Worm (Caenorhabditis elegans) whole organism, mixed stage, embryonic: ENCODE measurements around the gene bgnt-1.1.

Source experiments
- M03D4.4 ChIP-seq: sonication (generic microtip); optimal IDR thresholded peaks from 2 replicates; lab custom pipeline; 2017; ENCODE audit warnings: mild to moderate bottlenecking, missing genetic modification characterization, missing compliant biosample characterization
- bed-3 ChIP-seq: fragments of 200-800 bp; sonication (Bioruptor generic); optimal IDR thresholded peaks from 3 replicates; lab custom pipeline; 2018; ENCODE audit warnings: mild to moderate bottlenecking, missing genetic modification characterization, moderate library complexity, missing compliant biosample characterization
- blmp-1 ChIP-seq: fragments of 150-350 bp; optimal IDR thresholded peaks from 2 replicates; lab custom pipeline; 2014; ENCODE audit warnings: missing biosample characterization, missing genetic modification characterization
- ceh-39 ChIP-seq: fragments of 150-350 bp; optimal IDR thresholded peaks from 2 replicates; lab custom pipeline; 2014; ENCODE audit warnings: missing biosample characterization, missing genetic modification characterization
- ceh-43 ChIP-seq: fragments of 200-800 bp; sonication (Bioruptor generic); optimal IDR thresholded peaks from 2 replicates; lab custom pipeline; 2018; ENCODE audit warnings: mild to moderate bottlenecking, missing genetic modification characterization, moderate library complexity, missing compliant biosample characterization
- cnd-1 ChIP-seq: fragments of 200-800 bp; sonication (Bioruptor generic); optimal IDR thresholded peaks from 2 replicates; lab custom pipeline; 2018; ENCODE audit warnings: mild to moderate bottlenecking, missing genetic modification characterization, missing compliant biosample characterization
- drap-1 ChIP-seq: fragments of 200-800 bp; sonication (Bioruptor generic); optimal IDR thresholded peaks from 3 replicates; lab custom pipeline; 2018; ENCODE audit warnings: mild to moderate bottlenecking, missing genetic modification characterization, missing compliant biosample characterization
- elt-1 ChIP-seq: sonication (generic microtip); optimal IDR thresholded peaks from 2 replicates; lab custom pipeline; 2017; ENCODE audit warnings: missing genetic modification characterization, mild to moderate bottlenecking, missing compliant biosample characterization, antibody characterized with exemption, moderate library complexity, borderline replicate concordance; ENCODE audit not compliant: insufficient read depth
- elt-3 ChIP-seq: fragments of 150-350 bp; optimal IDR thresholded peaks from 2 replicates; lab custom pipeline; 2014; ENCODE audit warnings: missing biosample characterization, missing genetic modification characterization
- flh-1 ChIP-seq: fragments of 200-800 bp; sonication (Bioruptor generic); optimal IDR thresholded peaks from 2 replicates; lab custom pipeline; 2018; ENCODE audit warnings: mild to moderate bottlenecking, missing genetic modification characterization, moderate library complexity, missing compliant biosample characterization
- ham-2 ChIP-seq: fragments of 200-800 bp; sonication (Bioruptor generic); optimal IDR thresholded peaks from 2 replicates; lab custom pipeline; 2018; ENCODE audit warnings: mild to moderate bottlenecking, missing genetic modification characterization, missing compliant biosample characterization
- hlh-1 ChIP-seq: fragments of 150-350 bp; optimal IDR thresholded peaks from 2 replicates; lab custom pipeline; 2014; ENCODE audit warnings: missing biosample characterization, missing genetic modification reagents, missing genetic modification characterization
- lin-13 ChIP-seq: fragments of 150-350 bp; optimal IDR thresholded peaks from 2 replicates; lab custom pipeline; 2014; ENCODE audit warnings: missing biosample characterization, missing genetic modification characterization
- lin-32 ChIP-seq: fragments of 200-800 bp; sonication (Bioruptor generic); optimal IDR thresholded peaks from 2 replicates; lab custom pipeline; 2018; ENCODE audit warnings: mild to moderate bottlenecking, missing genetic modification characterization, missing compliant biosample characterization
- lsy-2 ChIP-seq: fragments of 150-350 bp; optimal IDR thresholded peaks from 2 replicates; lab custom pipeline; 2014; ENCODE audit warnings: missing biosample characterization, missing genetic modification characterization
- mab-5 ChIP-seq: fragments of 150-350 bp; optimal IDR thresholded peaks from 2 replicates; lab custom pipeline; 2014; ENCODE audit warnings: missing biosample characterization, missing genetic modification characterization
- mep-1 ChIP-seq: fragments of 150-350 bp; optimal IDR thresholded peaks from 2 replicates; lab custom pipeline; 2017; ENCODE audit warnings: missing biosample characterization, missing genetic modification reagents, missing genetic modification characterization, inconsistent platforms
- mls-2 ChIP-seq: sonication (generic microtip); optimal IDR thresholded peaks from 2 replicates; lab custom pipeline; 2016; ENCODE audit warnings: mild to moderate bottlenecking, missing genetic modification characterization, moderate library complexity, missing compliant biosample characterization
- nhr-12 ChIP-seq: fragments of 150-350 bp; optimal IDR thresholded peaks from 2 replicates; lab custom pipeline; 2014; ENCODE audit warnings: missing biosample characterization, missing genetic modification characterization
- nhr-2 ChIP-seq: fragments of 150-350 bp; optimal IDR thresholded peaks from 2 replicates; lab custom pipeline; 2014; ENCODE audit warnings: missing biosample characterization, missing genetic modification characterization
- nhr-237 ChIP-seq: fragments of 150-350 bp; optimal IDR thresholded peaks from 2 replicates; lab custom pipeline; 2014; ENCODE audit warnings: missing biosample characterization, missing genetic modification characterization
- nhr-28 ChIP-seq: fragments of 150-350 bp; optimal IDR thresholded peaks from 2 replicates; lab custom pipeline; 2014; ENCODE audit warnings: missing biosample characterization, missing genetic modification characterization
- nhr-76 ChIP-seq: sonication (generic microtip); optimal IDR thresholded peaks from 2 replicates; lab custom pipeline; 2017; ENCODE audit warnings: missing biosample characterization, missing genetic modification characterization
- pha-4 ChIP-seq: fragments of 150-350 bp; optimal IDR thresholded peaks from 2 replicates; lab custom pipeline; 2018; ENCODE audit warnings: missing biosample characterization, missing genetic modification reagents, missing genetic modification characterization
- sem-2 ChIP-seq: fragments of 200-800 bp; sonication (Bioruptor generic); optimal IDR thresholded peaks from 2 replicates; lab custom pipeline; 2018; ENCODE audit warnings: mild to moderate bottlenecking, missing genetic modification characterization, missing compliant biosample characterization
- snpc-4 ChIP-seq: fragments of 150-350 bp; optimal IDR thresholded peaks from 2 replicates; lab custom pipeline; 2014; ENCODE audit warnings: missing biosample characterization, missing genetic modification characterization
- sptf-1 ChIP-seq: sonication (generic microtip); optimal IDR thresholded peaks from 2 replicates; lab custom pipeline; 2017; ENCODE audit warnings: mild to moderate bottlenecking, missing genetic modification characterization, moderate library complexity, missing compliant biosample characterization
- tbx-8 ChIP-seq: fragments of 200-800 bp; sonication (Bioruptor generic); optimal IDR thresholded peaks from 2 replicates; lab custom pipeline; 2018; ENCODE audit warnings: mild to moderate bottlenecking, missing genetic modification characterization, moderate library complexity, missing compliant biosample characterization
- unc-120 ChIP-seq: sonication (generic microtip); optimal IDR thresholded peaks from 2 replicates; lab custom pipeline; 2017; ENCODE audit warnings: missing genetic modification characterization, missing compliant biosample characterization; ENCODE audit not compliant: poor library complexity, severe bottlenecking
- unc-39 ChIP-seq: fragments of 150-350 bp; optimal IDR thresholded peaks from 2 replicates; lab custom pipeline; 2014; ENCODE audit warnings: missing biosample characterization, missing genetic modification characterization
- zip-8 ChIP-seq: fragments of 150-350 bp; optimal IDR thresholded peaks from 2 replicates; lab custom pipeline; 2014; ENCODE audit warnings: missing biosample characterization, missing genetic modification characterization
- ztf-11 ChIP-seq: fragments of 150-350 bp; optimal IDR thresholded peaks from 2 replicates; lab custom pipeline; 2014; ENCODE audit warnings: missing biosample characterization, missing genetic modification characterization

Gene bgnt-1.1

ce11 chrIV:10436401-10436800 is 36.2 kb upstream of the bgnt-1.1 start, which contains the start of gene ins-1:
Gene ins-1, plus strand, starts transcription at chrIV:10436701.
- TF ChIP-seq sem-2 (GFP tag; lab: Kevin White, UChicago) (no peak), zip-8 (tag; lab: Kevin White, UChicago) (no peak), unc-39 (tag; lab: Kevin White, UChicago) (no peak), drap-1 (GFP tag; lab: Kevin White, UChicago) (no peak), elt-3 (tag; lab: Kevin White, UChicago) (no peak)
- TF ChIP-seq, all 35 proteins: peak for 0

ce11 chrIV:10437114-10437513 is 35.5 kb upstream of the bgnt-1.1 start:
- TF ChIP-seq snpc-4 (no peak), nhr-237 (tag; lab: Kevin White, UChicago) (no peak), nhr-2 (no peak), blmp-1 (tag; lab: Kevin White, UChicago) (no peak), ceh-43 (GFP tag; lab: Kevin White, UChicago) (no peak), drap-1 (GFP tag; lab: Kevin White, UChicago) (no peak), lsy-2 (tag; lab: Kevin White, UChicago) (no peak), sem-2 (GFP tag; lab: Kevin White, UChicago) (no peak), nhr-12 (tag; lab: Kevin White, UChicago) (no peak), unc-120 (tag; lab: Kevin White, UChicago) (no peak), lin-13 (no peak), hlh-1 (no peak), cnd-1 (no peak), elt-1 (tag; lab: Kevin White, UChicago) (no peak), pha-4 (tag; lab: Kevin White, UChicago) (no peak), sptf-1 (tag; lab: Kevin White, UChicago) (no peak)

- no peak for TF ChIP-seq snpc-4
- no peak for TF ChIP-seq sem-2 (GFP tag; lab: Kevin White, UChicago)
- no peak for TF ChIP-seq nhr-237 (tag; lab: Kevin White, UChicago)
- no peak for TF ChIP-seq hlh-1
- no peak for TF ChIP-seq mep-1 (tag; lab: Kevin White, UChicago)
- no peak for TF ChIP-seq elt-1 (tag; lab: Kevin White, UChicago)
- TF ChIP-seq ztf-11 (tag; lab: Kevin White, UChicago) = no peak
- TF ChIP-seq blmp-1 (tag; lab: Kevin White, UChicago) = no peak
- TF ChIP-seq ceh-39 (tag; lab: Kevin White, UChicago) = no peak
- TF ChIP-seq elt-3 (tag; lab: Kevin White, UChicago) = no peak
- no peak for TF ChIP-seq nhr-76
- TF ChIP-seq mls-2 (tag; lab: Kevin White, UChicago) = no peak
Measured at ce11 chrIV:10438901-10439300, 33.7 kb upstream of the bgnt-1.1 start, which contains the start of gene F13B12.3. Gene F13B12.3, plus strand, starts transcription at chrIV:10439123.

ce11 chrIV:10442904-10443303 is 29.7 kb upstream of the bgnt-1.1 start:
- TF ChIP-seq nhr-76 (no peak), lsy-2 (tag; lab: Kevin White, UChicago) (no peak), ztf-11 (tag; lab: Kevin White, UChicago) (no peak), M03D4.4 (tag; lab: Kevin White, UChicago) (no peak), cnd-1 (no peak), flh-1 (GFP tag; lab: Kevin White, UChicago) (no peak), mab-5 (no peak), drap-1 (GFP tag; lab: Kevin White, UChicago) (no peak), unc-120 (tag; lab: Kevin White, UChicago) (no peak), unc-39 (tag; lab: Kevin White, UChicago) (no peak), nhr-28 (no peak), ceh-43 (GFP tag; lab: Kevin White, UChicago) (no peak), zip-8 (tag; lab: Kevin White, UChicago) (no peak), sem-2 (GFP tag; lab: Kevin White, UChicago) (no peak), ham-2 (GFP tag; lab: Kevin White, UChicago) (no peak), bed-3 (GFP tag; lab: Kevin White, UChicago) (no peak), tbx-8 (no peak), pha-4 (tag; lab: Kevin White, UChicago) (no peak), lin-32 (GFP tag; lab: Kevin White, UChicago) (no peak), lin-13 (no peak)
